Fruit fly (Drosophila melanogaster): ENCODE measurements around the gene S6kII.

- TF ChIP-seq bab1 (GFP tag; optimal IDR thresholded peaks at IDR 0.05) = no peak
- no peak for TF ChIP-seq CG7045 (GFP tag; optimal IDR thresholded peaks at IDR 0.05)
- TF ChIP-seq Crg-1 (GFP tag; optimal IDR thresholded peaks at IDR 0.05) = no peak
- no peak for TF ChIP-seq cnc (optimal IDR thresholded peaks at IDR 0.05)
- TF ChIP-seq cic (GFP tag; optimal IDR thresholded peaks at IDR 0.05) = no peak
- TF ChIP-seq CG12768 (GFP tag; optimal IDR thresholded peaks at IDR 0.05) = no peak
Observed at dm6 chrX:22540065-22540504, 10.3 kb downstream of the S6kII start, which contains the start of gene CG17598.
